Fruit fly (Drosophila melanogaster): Measurements from ENCODE around the gene sob.

Gene sob

DNA sequence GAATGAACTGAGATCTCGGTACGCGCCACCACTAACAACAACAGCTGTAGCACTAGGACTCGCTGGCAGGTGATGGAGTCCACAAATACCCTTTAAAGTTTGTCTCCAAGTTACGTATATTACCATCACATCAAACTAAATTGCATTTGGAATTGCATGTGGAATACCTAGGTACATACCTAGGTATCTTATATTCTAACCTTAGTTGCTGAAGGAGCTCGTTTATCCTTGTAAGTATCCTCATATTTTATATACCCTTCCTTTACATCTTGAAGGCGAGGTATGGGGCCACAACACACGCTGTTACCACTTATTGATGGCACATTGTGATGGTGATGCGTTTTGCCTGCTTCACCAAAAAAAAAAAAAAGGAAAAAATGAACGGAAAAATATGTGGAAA is 13.2 kb downstream of the sob start (continued):
- peak; percentile 19 for TF ChIP-seq Hr39 (GFP tag; optimal IDR thresholded peaks at IDR 0.05)
- no peak for TF ChIP-seq CG11294 (GFP tag; IDR thresholded peaks at IDR 0.05)
- TF ChIP-seq OdsH (GFP tag; optimal IDR thresholded peaks at IDR 0.05), result peak; percentile 17
- TF ChIP-seq Eip78C (GFP tag), result peak; percentile 76

DNA sequence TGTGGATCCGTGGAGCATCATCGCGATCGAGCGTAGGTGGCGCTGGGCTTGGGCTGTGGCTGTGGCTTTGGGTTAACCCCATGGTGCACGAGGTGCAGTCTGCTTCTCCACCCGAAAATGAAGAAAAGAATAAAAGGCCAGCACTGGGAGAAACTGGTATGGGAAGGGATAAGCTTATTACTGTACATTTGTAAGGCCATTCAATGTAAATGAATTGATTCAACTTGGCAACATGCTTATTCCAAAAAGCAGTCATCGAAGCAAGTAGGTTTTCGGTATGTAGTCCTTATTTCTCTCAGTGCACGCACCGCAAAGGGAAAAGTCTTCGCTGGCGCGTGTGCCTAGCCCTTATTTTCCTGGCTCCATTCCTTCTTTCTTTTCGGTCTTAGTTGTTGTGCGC is 14.0 kb downstream of the sob start:
- TF ChIP-seq CG11294 (GFP tag; IDR thresholded peaks at IDR 0.05), result no peak
- TF ChIP-seq topi (GFP tag; optimal IDR thresholded peaks at IDR 0.05), result peak; percentile 70
- TF ChIP-seq CG31627 (GFP tag; optimal IDR thresholded peaks at IDR 0.05), result peak; percentile 66
- peak; percentile 4 for TF ChIP-seq Sox15 (GFP tag; optimal IDR thresholded peaks at IDR 0.05)
- no peak for TF ChIP-seq CG6854 (GFP tag; optimal IDR thresholded peaks at IDR 0.05)
- peak; percentile 9 for TF ChIP-seq CG8319 (GFP tag; optimal IDR thresholded peaks at IDR 0.05)
- peak; percentile 71 for TF ChIP-seq Sox14 (GFP tag; optimal IDR thresholded peaks at IDR 0.05)
- TF ChIP-seq esn (GFP tag; optimal IDR thresholded peaks at IDR 0.05), result peak; percentile 60
- TF ChIP-seq Sox102F (GFP tag; optimal IDR thresholded peaks at IDR 0.05), result peak; percentile 59
- TF ChIP-seq Ets96B (tag; optimal IDR thresholded peaks at IDR 0.05), result peak; percentile 56
- TF ChIP-seq Hr39 (GFP tag; optimal IDR thresholded peaks at IDR 0.05), result peak; percentile 72
- peak; percentile 58 for TF ChIP-seq OdsH (GFP tag; optimal IDR thresholded peaks at IDR 0.05)
- TF ChIP-seq achi (GFP tag; optimal IDR thresholded peaks at IDR 0.05), result peak; percentile 52
- TF ChIP-seq CG6163 (GFP tag; IDR thresholded peaks at IDR 0.05), result peak; percentile 79
- peak; percentile 71 for TF ChIP-seq CG10631 (GFP tag; optimal IDR thresholded peaks at IDR 0.05)
- TF ChIP-seq CG16779 (tag; optimal IDR thresholded peaks at IDR 0.05), result peak; percentile 22
- TF ChIP-seq lz (GFP tag; optimal IDR thresholded peaks at IDR 0.05), result peak; percentile 72
- peak; percentile 56 for TF ChIP-seq CG6808 (GFP tag; optimal IDR thresholded peaks at IDR 0.05)
- TF ChIP-seq svp (GFP tag), result peak; percentile 90
- TF ChIP-seq spab (GFP tag; optimal IDR thresholded peaks at IDR 0.05), result peak; percentile 54
- no peak for TF ChIP-seq fd85E (GFP tag; optimal IDR thresholded peaks at IDR 0.05)
- peak; percentile 58 for TF ChIP-seq CG8119 (GFP tag; IDR thresholded peaks at IDR 0.05)
- TF ChIP-seq CG11762 (GFP tag; optimal IDR thresholded peaks at IDR 0.05; ENCODE audit: insufficient read depth), result peak; percentile 23
- peak; percentile 57 for TF ChIP-seq pdm3 (GFP tag; optimal IDR thresholded peaks at IDR 0.05)
- peak; percentile 41; the same call in 1 of the 2 replicates for TF ChIP-seq CG15336 (GFP tag; IDR thresholded peaks at IDR 0.05)
- TF ChIP-seq CG4318 (GFP tag; optimal IDR thresholded peaks at IDR 0.05), result no peak
- TF ChIP-seq Hr4 (GFP tag; optimal IDR thresholded peaks at IDR 0.05), result peak; percentile 15
- peak; percentile 58 for TF ChIP-seq CG6792 (GFP tag; optimal IDR thresholded peaks at IDR 0.05)
- peak; percentile 75 for TF ChIP-seq CG3919 (GFP tag; optimal IDR thresholded peaks at IDR 0.05)
- TF ChIP-seq net (GFP tag; optimal IDR thresholded peaks at IDR 0.05), result peak; percentile 2
- peak; percentile 47 for TF ChIP-seq fd59A (GFP tag; optimal IDR thresholded peaks at IDR 0.05)
- no peak for TF ChIP-seq Blimp-1 (GFP tag; optimal IDR thresholded peaks at IDR 0.05)
- peak; percentile 58 for TF ChIP-seq CG3032 (tag; optimal IDR thresholded peaks at IDR 0.05)
- TF ChIP-seq Eip75B (GFP tag; optimal IDR thresholded peaks at IDR 0.05), result peak; percentile 44
- TF ChIP-seq fkh (GFP tag; optimal IDR thresholded peaks at IDR 0.05), result no peak
- TF ChIP-seq CG32006 (GFP tag; optimal IDR thresholded peaks at IDR 0.05), result peak; percentile 51
- TF ChIP-seq vri (GFP tag; optimal IDR thresholded peaks at IDR 0.05), result peak; percentile 31
- TF ChIP-seq CG11902 (GFP tag; optimal IDR thresholded peaks at IDR 0.05), result peak; percentile 20
- peak; percentile 60 for TF ChIP-seq Smox (GFP tag; optimal IDR thresholded peaks at IDR 0.05)
- TF ChIP-seq CG1621 (tag; optimal IDR thresholded peaks at IDR 0.05), result peak; percentile 56
- TF ChIP-seq dac (GFP tag; optimal IDR thresholded peaks at IDR 0.05), result no peak
- TF ChIP-seq CG9139 (GFP tag; optimal IDR thresholded peaks at IDR 0.05), result peak; percentile 12
- TF ChIP-seq eg (GFP tag; IDR thresholded peaks at IDR 0.05), result 0 out of 3 replicates have a peak, but pooled peaks have one; percentile 33
- peak in 1 of 2 experiments; percentile 22 for TF ChIP-seq salr (GFP tag; optimal IDR thresholded peaks at IDR 0.05)
- peak; percentile 30 for TF ChIP-seq CG8632 (GFP tag; optimal IDR thresholded peaks at IDR 0.05)
- TF ChIP-seq Hr38 (GFP tag; optimal IDR thresholded peaks at IDR 0.05), result no peak
- peak; percentile 70 for TF ChIP-seq cyc (GFP tag; optimal IDR thresholded peaks at IDR 0.05)
- TF ChIP-seq acj6 (GFP tag; optimal IDR thresholded peaks at IDR 0.05), result peak; percentile 35
- TF ChIP-seq Eip93F (GFP tag; optimal IDR thresholded peaks at IDR 0.05), result no peak
- TF ChIP-seq Eip78C (GFP tag), result peak; percentile 80
